Fruit fly (Drosophila melanogaster): ENCODE results near the gene CalpC.
A peak's percentile ranks its signal among the peaks of the same experiment; 100 is the strongest.

Gene CalpC

DNA sequence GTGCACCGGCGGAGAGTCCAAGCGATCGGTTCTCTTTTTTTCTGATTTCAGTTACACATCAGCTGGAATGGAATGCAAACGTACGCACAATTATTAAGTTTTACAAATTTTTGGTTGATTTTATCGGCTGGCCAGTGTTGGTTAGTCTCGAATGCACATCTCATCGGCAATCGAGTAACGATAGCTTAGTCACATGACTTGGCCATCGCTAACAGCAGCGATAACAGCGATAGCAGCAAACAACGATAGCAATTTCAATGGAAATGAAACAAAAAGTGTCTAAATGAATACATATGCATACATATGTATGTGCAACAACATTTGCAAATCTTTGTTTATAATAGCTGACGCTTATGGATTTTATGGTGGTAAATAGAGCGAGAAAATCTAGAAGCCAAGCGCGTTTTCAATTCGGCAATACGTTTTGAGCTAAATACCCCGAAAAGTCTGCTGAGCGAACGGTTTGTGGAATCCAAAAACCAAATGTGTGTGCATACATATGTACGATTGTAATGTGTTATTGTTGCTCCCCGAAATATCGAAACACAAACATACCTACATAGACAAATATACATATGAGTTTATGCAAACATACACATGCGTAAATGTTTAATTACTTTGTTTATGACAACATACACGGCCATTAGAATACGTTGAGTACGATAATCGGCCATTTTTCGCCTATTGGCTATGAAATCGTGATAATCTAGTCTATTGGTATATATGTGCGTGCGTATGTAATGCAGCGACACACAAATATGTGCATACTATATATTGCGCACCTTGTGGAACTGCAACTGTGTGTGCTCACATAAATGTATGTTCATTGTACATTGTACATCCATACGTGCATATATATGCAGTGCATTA lies 28.9 kb upstream of the CalpC start, which contains the start of gene CG3632 (continued):
- TF ChIP-seq Mes4 (GFP tag; optimal IDR thresholded peaks at IDR 0.05) (no peak), CG17829 (tag; optimal IDR thresholded peaks at IDR 0.05) (peak; percentile 8), kni (GFP tag; optimal IDR thresholded peaks at IDR 0.05) (no peak), mld (GFP tag; IDR thresholded peaks at IDR 0.05; ENCODE audit: partially characterized antibody) (peak; percentile 73; the same call in 2 of the 3 replicates), CG15514 (GFP tag; optimal IDR thresholded peaks at IDR 0.05) (peak; percentile 79), sc (optimal IDR thresholded peaks at IDR 0.05) (no peak), sc (GFP tag; optimal IDR thresholded peaks at IDR 0.05) (no peak), CG13894 (tag; optimal IDR thresholded peaks at IDR 0.05) (no peak), Ptx1 (GFP tag; IDR thresholded peaks at IDR 0.05) (no peak; the same call in none of the 2 replicates), CG2712 (tag; optimal IDR thresholded peaks at IDR 0.05) (peak; percentile 43), ssp (GFP tag; IDR thresholded peaks at IDR 0.05) (peak; percentile 30; the same call in 1 of the 2 replicates), croc (GFP tag; conservative IDR thresholded peaks at IDR 0.05) (no peak), CG10543 (GFP tag; optimal IDR thresholded peaks at IDR 0.05) (peak; percentile 56), toy (GFP tag; IDR thresholded peaks at IDR 0.05) (no peak), bigmax (GFP tag; optimal IDR thresholded peaks at IDR 0.05) (peak; percentile 53), CG6175 (GFP tag; IDR thresholded peaks at IDR 0.05) (peak; percentile 39; the same call in 1 of the 3 replicates), ems (GFP tag; optimal IDR thresholded peaks at IDR 0.05) (peak; percentile 31), schlank (tag; optimal IDR thresholded peaks at IDR 0.05) (no peak), nom (GFP tag; optimal IDR thresholded peaks at IDR 0.05) (no peak), Opbp (GFP tag; IDR thresholded peaks at IDR 0.05; ENCODE audit: partially characterized antibody) (peak; percentile 89), rib (GFP tag; IDR thresholded peaks at IDR 0.05) (peak; percentile 61; the same call in 1 of the 2 replicates), trem (tag; optimal IDR thresholded peaks at IDR 0.05) (peak; percentile 26), wor (GFP tag; IDR thresholded peaks at IDR 0.05) (no peak), CG34376 (GFP tag; optimal IDR thresholded peaks at IDR 0.05) (peak; percentile 37), ind (GFP tag; optimal IDR thresholded peaks at IDR 0.05) (peak; percentile 25), tap (tag; optimal IDR thresholded peaks at IDR 0.05) (no peak), Kr (GFP tag; optimal IDR thresholded peaks at IDR 0.05) (no peak), CG31441 (GFP tag; IDR thresholded peaks at IDR 0.05) (no peak), Bgb (GFP tag; IDR thresholded peaks at IDR 0.05; ENCODE audit: partially characterized antibody) (peak; percentile 92), Dbx (GFP tag; IDR thresholded peaks at IDR 0.05) (peak; percentile 69; the same call in 2 of the 3 replicates), HLH3B (GFP tag; IDR thresholded peaks at IDR 0.05) (no peak), Fer2 (tag; optimal IDR thresholded peaks at IDR 0.05) (no peak), Usf (GFP tag; optimal IDR thresholded peaks at IDR 0.05) (no peak), CG12071 (GFP tag; optimal IDR thresholded peaks at IDR 0.05) (no peak), CG4282 (GFP tag; optimal IDR thresholded peaks at IDR 0.05) (no peak), org-1 (GFP tag; optimal IDR thresholded peaks at IDR 0.05) (no peak), CG16815 (GFP tag; optimal IDR thresholded peaks at IDR 0.05) (no peak), CG6813 (GFP tag; optimal IDR thresholded peaks at IDR 0.05) (no peak), lov (optimal IDR thresholded peaks at IDR 0.05) (no peak), lov (GFP tag; IDR thresholded peaks at IDR 0.05) (no peak), vvl (GFP tag; IDR thresholded peaks at IDR 0.05) (peak; percentile 73), slp2 (GFP tag; optimal IDR thresholded peaks at IDR 0.05) (peak; percentile 7), pzg (GFP tag; optimal IDR thresholded peaks at IDR 0.05) (peak; percentile 84), CG2116 (GFP tag; optimal IDR thresholded peaks at IDR 0.05) (peak; percentile 85), Stat92E (GFP tag; optimal IDR thresholded peaks at IDR 0.05) (peak in 1 of 3 experiments; percentile 86), Asciz (GFP tag; optimal IDR thresholded peaks at IDR 0.05) (no peak), Hmr (GFP tag; optimal IDR thresholded peaks at IDR 0.05) (no peak), CG4854 (GFP tag; optimal IDR thresholded peaks at IDR 0.05) (no peak)
